Worm (Caenorhabditis elegans) whole organism, L2 larva: ENCODE results near the gene srbc-12.

Source experiments
- F13H6.1 ChIP-seq: sonication (generic microtip); optimal IDR thresholded peaks from 2 replicates; lab custom pipeline; 2016; ENCODE audit warnings: missing genetic modification characterization, missing compliant biosample characterization
- Y55F3AM.14 ChIP-seq: fragments of 200-800 bp; sonication (Bioruptor generic); optimal IDR thresholded peaks from 2 replicates; lab custom pipeline; 2018; ENCODE audit warnings: mild to moderate bottlenecking, missing genetic modification characterization, missing compliant biosample characterization
- ZK546.5 ChIP-seq: sonication (generic microtip); optimal IDR thresholded peaks from 2 replicates; lab custom pipeline; 2017; ENCODE audit warnings: missing biosample characterization, missing genetic modification characterization
- alr-1 ChIP-seq: fragments of 150-350 bp; optimal IDR thresholded peaks from 2 replicates; lab custom pipeline; 2014; ENCODE audit warnings: missing biosample characterization, missing genetic modification characterization
- aly-2 ChIP-seq: fragments of 150-350 bp; optimal IDR thresholded peaks from 2 replicates; lab custom pipeline; 2014; ENCODE audit warnings: missing biosample characterization, missing genetic modification characterization
- ama-1 ChIP-seq: fragments of 150-350 bp; optimal IDR thresholded peaks from 2 replicates; lab custom pipeline; 2018; ENCODE audit warnings: inconsistent platforms
- ceh-16 ChIP-seq: fragments of 150-350 bp; optimal IDR thresholded peaks from 2 replicates; lab custom pipeline; 2014; ENCODE audit warnings: missing biosample characterization, missing genetic modification characterization
- egl-27 ChIP-seq: sonication (generic microtip); optimal IDR thresholded peaks from 3 replicates; lab custom pipeline; 2017; ENCODE audit warnings: missing biosample characterization, missing genetic modification reagents, missing genetic modification characterization
- elt-1 ChIP-seq: fragments of 150-350 bp; optimal IDR thresholded peaks from 2 replicates; lab custom pipeline; 2014; ENCODE audit warnings: missing biosample characterization, missing genetic modification characterization
- elt-3 ChIP-seq: sonication (generic microtip); optimal IDR thresholded peaks from 2 replicates; lab custom pipeline; 2017; ENCODE audit warnings: missing biosample characterization, missing genetic modification characterization
- fos-1 ChIP-seq: fragments of 150-350 bp; optimal IDR thresholded peaks from 2 replicates; lab custom pipeline; 2014; ENCODE audit warnings: missing biosample characterization, missing genetic modification characterization
- gmeb-1 ChIP-seq: fragments of 150-350 bp; optimal IDR thresholded peaks from 2 replicates; lab custom pipeline; 2014; ENCODE audit warnings: missing biosample characterization, missing genetic modification characterization
- lin-11 ChIP-seq: fragments of 150-350 bp; sonication (generic microtip); optimal IDR thresholded peaks from 2 replicates; lab custom pipeline; 2014; ENCODE audit warnings: missing biosample characterization, missing genetic modification characterization, inconsistent platforms, mixed read lengths
- lin-13 ChIP-seq: fragments of 150-350 bp; optimal IDR thresholded peaks from 2 replicates; lab custom pipeline; 2014; ENCODE audit warnings: missing biosample characterization, missing genetic modification reagents, missing genetic modification characterization
- lin-39 ChIP-seq: fragments of 150-350 bp; optimal IDR thresholded peaks from 2 replicates; lab custom pipeline; 2014; ENCODE audit warnings: missing biosample characterization, missing genetic modification reagents, missing genetic modification characterization
- lsy-2 ChIP-seq, 2 experiments: fragments of 150-350 bp in 1 of 2; sonication (generic microtip) in 1 of 2; optimal IDR thresholded peaks; 2 replicates each; lab custom pipeline; 2014 to 2017; ENCODE audit warnings: missing biosample characterization in 2 of 2, missing genetic modification characterization in 2 of 2
- mbf-1 ChIP-seq: sonication (generic microtip); optimal IDR thresholded peaks from 2 replicates; lab custom pipeline; 2017; ENCODE audit warnings: missing biosample characterization, missing genetic modification characterization
- nhr-10 ChIP-seq: sonication (generic microtip); optimal IDR thresholded peaks from 2 replicates; lab custom pipeline; 2017; ENCODE audit warnings: missing biosample characterization, missing genetic modification characterization
- nhr-11 ChIP-seq: fragments of 150-350 bp; optimal IDR thresholded peaks from 2 replicates; lab custom pipeline; 2014; ENCODE audit warnings: missing biosample characterization, missing genetic modification characterization
- nhr-12 ChIP-seq: fragments of 150-350 bp; optimal IDR thresholded peaks from 2 replicates; lab custom pipeline; 2014; ENCODE audit warnings: missing biosample characterization, missing genetic modification characterization
- nhr-21 ChIP-seq: fragments of 150-350 bp; optimal IDR thresholded peaks from 2 replicates; lab custom pipeline; 2014; ENCODE audit warnings: missing biosample characterization, missing genetic modification characterization
- nhr-23 ChIP-seq: fragments of 150-350 bp; optimal IDR thresholded peaks from 2 replicates; lab custom pipeline; 2014; ENCODE audit warnings: missing biosample characterization, missing genetic modification reagents, missing genetic modification characterization
- nhr-237 ChIP-seq: fragments of 150-350 bp; optimal IDR thresholded peaks from 2 replicates; lab custom pipeline; 2014; ENCODE audit warnings: missing biosample characterization, missing genetic modification characterization
- nhr-25 ChIP-seq: fragments of 150-350 bp; sonication (generic microtip); optimal IDR thresholded peaks from 3 replicates; lab custom pipeline; 2014; ENCODE audit warnings: missing biosample characterization, missing genetic modification characterization
- nhr-6 ChIP-seq: fragments of 150-350 bp; optimal IDR thresholded peaks from 2 replicates; lab custom pipeline; 2014; ENCODE audit warnings: missing biosample characterization, missing genetic modification characterization
- nhr-77 ChIP-seq: fragments of 150-350 bp; optimal IDR thresholded peaks from 2 replicates; lab custom pipeline; 2014; ENCODE audit warnings: missing biosample characterization, missing genetic modification characterization
- peb-1 ChIP-seq: fragments of 150-350 bp; optimal IDR thresholded peaks from 2 replicates; lab custom pipeline; 2014; ENCODE audit warnings: missing biosample characterization, missing genetic modification characterization
- sma-9 ChIP-seq, 2 experiments: fragments of 150-350 bp in 1 of 2; sonication (generic microtip) in 1 of 2; optimal IDR thresholded peaks; 2 replicates each; lab custom pipeline; 2014 to 2016; ENCODE audit warnings: missing genetic modification characterization in 2 of 2, mild to moderate bottlenecking in 1 of 2, missing biosample characterization in 1 of 2, missing compliant biosample characterization in 1 of 2, missing genetic modification reagents in 1 of 2, moderate library complexity in 1 of 2
- snpc-4 ChIP-seq: fragments of 150-350 bp; optimal IDR thresholded peaks from 2 replicates; lab custom pipeline; 2014; ENCODE audit warnings: missing biosample characterization, missing genetic modification characterization
- unc-39 ChIP-seq: fragments of 150-350 bp; optimal IDR thresholded peaks from 2 replicates; lab custom pipeline; 2014; ENCODE audit warnings: missing biosample characterization, missing genetic modification characterization
- unc-55 ChIP-seq: fragments of 150-350 bp; sonication (generic microtip); optimal IDR thresholded peaks from 3 replicates; lab custom pipeline; 2014; ENCODE audit warnings: missing biosample characterization, missing genetic modification reagents, missing genetic modification characterization
- unc-62 ChIP-seq: fragments of 150-350 bp; optimal IDR thresholded peaks from 2 replicates; lab custom pipeline; 2014; ENCODE audit warnings: missing biosample characterization, missing genetic modification reagents, missing genetic modification characterization
- zag-1 ChIP-seq: fragments of 150-350 bp; optimal IDR thresholded peaks from 2 replicates; lab custom pipeline; 2014; ENCODE audit warnings: missing biosample characterization, missing genetic modification characterization
- ztf-1 ChIP-seq: fragments of 200-800 bp; sonication (Bioruptor generic); conservative IDR thresholded peaks from 2 replicates; pipeline ENCODE4 v1.3.6; 2022; ENCODE audit warnings: missing genetic modification characterization, missing compliant biosample characterization
- ztf-11 ChIP-seq: sonication (generic microtip); optimal IDR thresholded peaks from 2 replicates; lab custom pipeline; 2017; ENCODE audit warnings: missing biosample characterization, missing genetic modification characterization
- ztf-4 ChIP-seq: fragments of 150-350 bp; optimal IDR thresholded peaks from 2 replicates; lab custom pipeline; 2014; ENCODE audit warnings: missing biosample characterization, missing genetic modification characterization

The srbc-12 gene

DNA sequence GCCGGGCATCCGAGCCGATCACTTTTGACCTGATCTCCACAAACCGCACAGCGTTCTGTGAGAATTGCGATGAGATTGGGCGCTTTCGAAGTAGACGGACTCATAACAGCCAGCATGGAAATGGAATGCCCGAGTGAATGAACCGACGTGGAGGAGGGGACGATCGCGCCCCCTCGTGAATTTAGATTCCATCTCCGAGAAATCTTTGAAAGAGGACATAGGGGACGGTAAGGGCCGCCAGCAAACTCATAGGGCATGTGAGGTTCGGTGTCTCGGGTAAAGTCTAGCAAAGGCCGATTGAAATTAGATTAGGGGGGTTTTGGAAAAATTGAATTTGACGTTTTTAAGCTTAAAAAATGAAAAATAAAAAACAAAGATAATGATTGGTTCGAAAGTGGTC lies 45.1 kb upstream of the srbc-12 start, which contains the start of gene nhr-270:
TSS of gene nhr-270 (minus strand) at position 257 of the 400 bp plus-strand sequence.
- TF ChIP-seq ceh-16 (no peak), nhr-23 (tag; lab: Kevin White, UChicago) (no peak), unc-62 (no peak), sma-9 (GFP tag; optimal IDR thresholded peaks at IDR 0.05; lab: Kevin White, UChicago) (no peak), sma-9 (tag; optimal IDR thresholded peaks at IDR 0.05; lab: Kevin White, UChicago) (no peak), nhr-21 (tag; lab: Kevin White, UChicago) (no peak), alr-1 (tag; lab: Kevin White, UChicago) (no peak), elt-1 (tag; lab: Kevin White, UChicago) (no peak), nhr-6 (tag; lab: Kevin White, UChicago) (no peak), ztf-4 (tag; lab: Kevin White, UChicago) (no peak), zag-1 (tag; lab: Kevin White, UChicago) (no peak), nhr-237 (tag; lab: Kevin White, UChicago) (no peak), ZK546.5 (tag; lab: Kevin White, UChicago) (no peak), nhr-25 (tag; lab: Kevin White, UChicago) (no peak), lsy-2 (tag; optimal IDR thresholded peaks at IDR 0.05; lab: Kevin White, UChicago) (no peak), ztf-1 (no peak), nhr-77 (tag; lab: Kevin White, UChicago) (no peak), nhr-10 (no peak), gmeb-1 (tag; lab: Kevin White, UChicago) (no peak), snpc-4 (no peak)

DNA sequence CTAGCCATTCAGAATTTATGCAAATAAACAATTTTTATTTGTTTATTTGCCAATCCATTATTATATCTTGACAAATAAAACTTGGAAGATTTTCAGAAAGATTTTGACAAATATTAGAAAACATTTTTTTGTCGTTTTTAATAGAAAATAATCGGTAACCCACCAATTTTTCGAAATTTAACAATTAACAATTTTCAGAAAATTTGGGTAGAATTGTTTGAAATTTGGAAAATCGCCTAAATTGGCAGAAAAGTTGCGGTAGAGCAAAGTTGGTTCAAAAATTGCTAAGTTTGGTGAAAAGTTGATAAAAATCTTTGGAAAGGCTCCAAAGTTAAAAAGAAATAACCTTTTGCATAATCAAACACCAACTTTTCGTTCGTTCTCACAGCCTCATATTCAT lies 41.4 kb upstream of the srbc-12 start:
- TF ChIP-seq F13H6.1 = no peak
- no peak for TF ChIP-seq peb-1 (tag; lab: Kevin White, UChicago)
- TF ChIP-seq unc-62 = no peak
- TF ChIP-seq nhr-77 (tag; lab: Kevin White, UChicago) = no peak
- TF ChIP-seq nhr-237 (tag; lab: Kevin White, UChicago) = no peak
- TF ChIP-seq aly-2 (tag; lab: Kevin White, UChicago) = no peak
- TF ChIP-seq nhr-11 (tag; lab: Kevin White, UChicago) = no peak

DNA sequence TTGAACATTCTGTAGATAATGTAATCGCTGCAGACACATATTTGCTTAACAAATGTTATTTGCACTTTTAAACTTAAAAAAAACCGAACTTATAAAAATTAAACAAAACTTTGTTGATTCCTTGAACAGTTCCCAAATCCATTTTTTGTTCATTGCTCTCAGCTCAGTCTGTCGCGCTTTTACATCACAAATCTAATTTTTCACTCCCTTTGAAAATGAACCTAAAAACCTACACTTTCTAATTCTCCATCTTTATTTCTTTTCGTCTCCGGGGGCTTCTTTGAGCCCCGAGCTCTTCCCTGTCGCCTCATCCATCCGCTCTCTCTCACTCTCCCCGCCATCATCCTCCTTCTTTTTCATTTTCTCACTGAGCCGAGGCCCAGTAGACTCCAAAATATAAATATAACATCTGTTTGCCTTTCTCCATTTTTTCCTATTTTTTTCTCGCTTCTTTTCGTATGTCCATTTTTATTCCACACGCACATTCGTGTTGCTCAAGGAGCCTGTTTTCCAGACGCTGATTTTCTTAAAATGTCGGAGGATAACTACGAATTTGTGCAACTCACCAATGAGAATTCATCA lies 39.2 kb upstream of the srbc-12 start, which contains the start of gene R13D11.4:
TSS of gene R13D11.4 (plus strand) at position 532 of the 582 bp plus-strand sequence.
- TF ChIP-seq lin-39 (tag; lab: Kevin White, UChicago) (no peak), nhr-21 (tag; lab: Kevin White, UChicago) (no peak), Y55F3AM.14 (GFP tag; lab: Kevin White, UChicago) (no peak), lin-11 (tag; lab: Kevin White, UChicago) (no peak), mbf-1 (no peak), unc-39 (tag; lab: Kevin White, UChicago) (no peak), unc-62 (no peak), nhr-12 (tag; lab: Kevin White, UChicago) (no peak), fos-1 (no peak), lin-13 (GFP tag; lab: Kevin White, UChicago) (no peak), zag-1 (tag; lab: Kevin White, UChicago) (no peak), egl-27 (tag; lab: Kevin White, UChicago) (no peak), unc-55 (peak; percentile 23), F13H6.1 (peak; percentile 11)

DNA sequence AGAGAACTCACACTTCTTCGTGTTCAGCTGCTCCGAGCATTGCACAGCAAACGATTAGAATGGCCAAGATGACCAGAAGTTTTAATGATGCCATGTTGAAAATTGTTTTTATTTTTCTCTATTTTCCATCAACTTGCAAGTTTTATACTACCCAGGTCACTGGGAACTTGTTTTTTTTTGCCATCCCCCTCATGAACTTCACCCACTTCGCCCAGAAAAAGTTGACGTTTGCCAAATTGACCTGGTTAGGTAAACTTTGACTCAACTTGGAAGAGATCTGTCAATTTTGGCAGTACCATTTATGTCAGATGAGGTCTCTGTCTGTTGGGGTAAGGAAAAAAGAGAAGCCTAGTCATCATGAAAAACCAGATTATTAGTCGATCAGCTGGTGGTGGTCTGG lies 36.5 kb upstream of the srbc-12 start, which contains the start of gene R13D11.10:
TSS of gene R13D11.10 (minus strand) at position 101 of the 400 bp plus-strand sequence.
- TF ChIP-seq ama-1 (lab: Kevin White, UChicago) (no peak), nhr-21 (tag; lab: Kevin White, UChicago) (no peak), lin-11 (tag; lab: Kevin White, UChicago) (no peak), nhr-10 (no peak), aly-2 (tag; lab: Kevin White, UChicago) (no peak), unc-55 (no peak), ztf-11 (no peak), elt-3 (tag; lab: Kevin White, UChicago) (no peak), nhr-23 (tag; lab: Kevin White, UChicago) (no peak), ceh-16 (no peak), sma-9 (GFP tag; optimal IDR thresholded peaks at IDR 0.05; lab: Kevin White, UChicago) (no peak), sma-9 (tag; optimal IDR thresholded peaks at IDR 0.05; lab: Kevin White, UChicago) (no peak)
